Worm (Caenorhabditis elegans): Measurements from ENCODE around the gene ncr-2.

DNA sequence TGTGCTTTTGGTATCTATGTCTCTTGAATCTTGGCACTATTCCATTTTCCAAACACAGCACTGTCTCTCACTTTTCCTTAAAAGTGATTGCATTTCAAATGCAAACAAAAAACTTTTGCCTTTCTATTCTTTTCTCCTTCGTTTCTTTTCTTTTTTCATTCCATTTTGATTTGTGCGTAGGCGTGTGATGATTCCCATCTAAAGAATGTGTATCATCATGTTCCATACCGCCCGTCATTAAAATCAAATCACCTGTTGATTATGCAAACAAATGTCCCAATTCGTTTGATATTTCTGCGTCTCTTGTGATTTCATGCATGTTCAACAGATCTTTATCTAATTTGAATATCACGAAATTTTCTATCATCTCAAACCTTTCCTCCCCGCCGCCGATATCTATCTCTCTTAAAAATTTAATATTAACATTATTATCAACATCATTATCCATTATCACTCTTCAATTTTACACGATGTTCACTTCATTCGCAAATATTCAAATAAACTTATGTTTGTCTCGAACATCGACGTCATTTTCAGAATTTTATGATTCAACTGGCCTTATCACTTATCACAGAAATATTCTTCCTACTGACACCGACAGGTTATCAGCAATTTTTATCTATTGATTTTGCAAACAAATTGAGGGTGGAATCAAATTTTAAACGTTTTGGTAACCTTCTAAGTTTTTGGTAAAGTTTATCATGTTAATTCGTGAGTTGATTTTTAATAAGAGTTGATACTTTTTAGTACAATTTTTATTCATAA lies 33.3 kb downstream of the ncr-2 start:
- TF ChIP-seq rpc-1 (optimal IDR thresholded peaks at IDR 0.05) (no peak), rpc-1 (tag; optimal IDR thresholded peaks at IDR 0.05) (no peak), Y56A3A.18 (GFP tag; IDR thresholded peaks at IDR 0.05) (no peak), snpc-3.4 (tag; optimal IDR thresholded peaks at IDR 0.05) (no peak)
